Fruit fly (Drosophila melanogaster): Measurements from ENCODE around the gene CG13784.
A peak's percentile ranks its signal among the peaks of the same experiment; 100 is the strongest.

Gene CG13784

DNA sequence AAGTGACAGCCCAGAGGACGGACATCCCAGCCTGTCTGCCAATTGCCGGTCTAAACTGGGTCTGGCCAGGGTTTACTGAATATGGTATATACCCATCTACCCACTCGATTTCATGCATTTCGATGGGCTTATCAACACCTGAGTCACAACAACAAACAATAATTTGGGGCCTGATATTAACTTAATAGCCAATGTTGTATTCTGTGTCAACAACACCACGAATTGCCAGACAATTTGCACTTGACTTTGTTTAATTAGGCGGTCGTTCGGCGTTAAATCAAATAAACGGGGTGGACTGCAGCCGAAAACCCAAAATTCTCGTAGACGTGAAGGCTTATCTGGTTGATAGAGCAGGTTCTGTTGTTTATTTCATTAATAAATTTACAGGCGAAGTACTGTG lies 19.5 kb upstream of the CG13784 start (continued):
- TF ChIP-seq sob (GFP tag; IDR thresholded peaks at IDR 0.05) = peak; percentile 31; the same call in 1 of the 2 replicates
- no peak for TF ChIP-seq oc (tag; optimal IDR thresholded peaks at IDR 0.05)
- TF ChIP-seq CG14710 (tag; optimal IDR thresholded peaks at IDR 0.05) = no peak
- TF ChIP-seq Mad (GFP tag; optimal IDR thresholded peaks at IDR 0.05) = peak; percentile 29
- TF ChIP-seq CG13296 (GFP tag; optimal IDR thresholded peaks at IDR 0.05) = peak; percentile 68
- peak; percentile 37 for TF ChIP-seq NK7.1 (GFP tag; optimal IDR thresholded peaks at IDR 0.05)
- TF ChIP-seq CG18599 (GFP tag; optimal IDR thresholded peaks at IDR 0.05) = peak; percentile 55
- no peak for TF ChIP-seq dmrt99B (tag; optimal IDR thresholded peaks at IDR 0.05)
- TF ChIP-seq Chrac-16 (GFP tag; optimal IDR thresholded peaks at IDR 0.05) = no peak
- no peak for TF ChIP-seq CG9215 (GFP tag; IDR thresholded peaks at IDR 0.05)
- TF ChIP-seq Fer1 (GFP tag; optimal IDR thresholded peaks at IDR 0.05) = peak; percentile 67
- TF ChIP-seq sd (tag; optimal IDR thresholded peaks at IDR 0.05) = peak; percentile 22
- TF ChIP-seq Tbp (GFP tag; optimal IDR thresholded peaks at IDR 0.05) = no peak
- peak; percentile 13 for TF ChIP-seq CrebB (tag; optimal IDR thresholded peaks at IDR 0.05)
- no peak for TF ChIP-seq sc (optimal IDR thresholded peaks at IDR 0.05)
- peak; percentile 42 for TF ChIP-seq sc (GFP tag; optimal IDR thresholded peaks at IDR 0.05)
- no peak for TF ChIP-seq CG10267 (tag; optimal IDR thresholded peaks at IDR 0.05)
- peak; percentile 1 for TF ChIP-seq cwo (GFP tag; optimal IDR thresholded peaks at IDR 0.05)
- TF ChIP-seq CG1647 (GFP tag; optimal IDR thresholded peaks at IDR 0.05) = peak; percentile 33
- no peak for TF ChIP-seq B-H1 (GFP tag; IDR thresholded peaks at IDR 0.05)
- TF ChIP-seq chm (GFP tag; IDR thresholded peaks at IDR 0.05) = no peak
- no peak for TF ChIP-seq wdn (GFP tag; IDR thresholded peaks at IDR 0.05)
- TF ChIP-seq CG13123 (GFP tag; optimal IDR thresholded peaks at IDR 0.05) = peak; percentile 32
- TF ChIP-seq HmgZ (tag; optimal IDR thresholded peaks at IDR 0.05) = no peak
- no peak for TF ChIP-seq fu2 (GFP tag; optimal IDR thresholded peaks at IDR 0.05)
- TF ChIP-seq crc (GFP tag; optimal IDR thresholded peaks at IDR 0.05) = peak; percentile 6
- TF ChIP-seq corto (GFP tag; optimal IDR thresholded peaks at IDR 0.05) = peak; percentile 76
- no peak for TF ChIP-seq CG10462 (GFP tag; optimal IDR thresholded peaks at IDR 0.05)
- TF ChIP-seq CG6813 (GFP tag; optimal IDR thresholded peaks at IDR 0.05) = peak; percentile 38
- peak; percentile 18 for TF ChIP-seq CG3407 (GFP tag; optimal IDR thresholded peaks at IDR 0.05)
- no peak for TF ChIP-seq ham (GFP tag; IDR thresholded peaks at IDR 0.05)
- TF ChIP-seq ash1 (GFP tag; optimal IDR thresholded peaks at IDR 0.05) = no peak
- TF ChIP-seq Vsx1 (GFP tag; optimal IDR thresholded peaks at IDR 0.05) = peak; percentile 57
- no peak for TF ChIP-seq H15 (GFP tag; IDR thresholded peaks at IDR 0.05)
- no peak for TF ChIP-seq CG2875 (GFP tag; optimal IDR thresholded peaks at IDR 0.05)
- peak; percentile 5 for TF ChIP-seq repo (GFP tag; optimal IDR thresholded peaks at IDR 0.05)
- peak; percentile 50 for TF ChIP-seq CG1792 (GFP tag; optimal IDR thresholded peaks at IDR 0.05)
- no peak for TF ChIP-seq unc-4 (GFP tag; IDR thresholded peaks at IDR 0.05; ENCODE audit: partially characterized antibody)
- peak; percentile 91 for TF ChIP-seq Med (GFP tag)
- peak; percentile 8 for TF ChIP-seq CG13624 (GFP tag; optimal IDR thresholded peaks at IDR 0.05)
- no peak for TF ChIP-seq CG7839 (tag; optimal IDR thresholded peaks at IDR 0.05)
- peak; percentile 36; the same call in 1 of the 2 replicates for TF ChIP-seq Xrp1 (GFP tag; IDR thresholded peaks at IDR 0.05)
- no peak for TF ChIP-seq Dfd (GFP tag; optimal IDR thresholded peaks at IDR 0.05)
- no peak for TF ChIP-seq zfh1 (GFP tag; IDR thresholded peaks at IDR 0.05)
- no peak for TF ChIP-seq Hr3 (GFP tag; optimal IDR thresholded peaks at IDR 0.05)
- TF ChIP-seq chinmo (GFP tag; IDR thresholded peaks at IDR 0.05; ENCODE audit: partially characterized antibody) = no peak
- TF ChIP-seq eyg (GFP tag; optimal IDR thresholded peaks at IDR 0.05) = peak; percentile 51
- TF ChIP-seq CG8944 (GFP tag; optimal IDR thresholded peaks at IDR 0.05) = no peak
- peak; percentile 6 for TF ChIP-seq Meics (GFP tag; optimal IDR thresholded peaks at IDR 0.05)
- no peak for TF ChIP-seq Atf3 (GFP tag; optimal IDR thresholded peaks at IDR 0.05)
- TF ChIP-seq CG13287 (GFP tag; IDR thresholded peaks at IDR 0.05; ENCODE audit: partially characterized antibody) = no peak
- no peak for TF ChIP-seq CG7963 (GFP tag; IDR thresholded peaks at IDR 0.05; ENCODE audit: partially characterized antibody)

Data from whole organism, embryonic.